Fruit fly (Drosophila melanogaster): ENCODE results near the gene beta-PheRS.

beta-PheRS gene

dm6 chr3R:24289768-24290349, 37.4 kb upstream of the beta-PheRS start, which contains the start of the genes CG34290 and Uck (continued):
- TF ChIP-seq gsb-n (tag; optimal IDR thresholded peaks at IDR 0.05) (peak; percentile 50), CG4424 (GFP tag; optimal IDR thresholded peaks at IDR 0.05) (peak; percentile 59), pb (GFP tag; optimal IDR thresholded peaks at IDR 0.05) (peak; percentile 85), CrebB (tag; optimal IDR thresholded peaks at IDR 0.05) (peak; percentile 85), nau (GFP tag; optimal IDR thresholded peaks at IDR 0.05) (peak; percentile 86), YL-1 (GFP tag; optimal IDR thresholded peaks at IDR 0.05) (peak; percentile 90), Opbp (GFP tag; IDR thresholded peaks at IDR 0.05; ENCODE audit: partially characterized antibody) (peak; percentile 86), Rx (GFP tag; IDR thresholded peaks at IDR 0.05) (peak; percentile 39; the same call in 1 of the 2 replicates), CG14014 (GFP tag; IDR thresholded peaks at IDR 0.05) (peak; percentile 78; the same call in 1 of the 2 replicates), disco-r (GFP tag; optimal IDR thresholded peaks at IDR 0.05) (peak; percentile 14), CHES-1-like (GFP tag; optimal IDR thresholded peaks at IDR 0.05) (peak; percentile 79), Dp (GFP tag; optimal IDR thresholded peaks at IDR 0.05) (peak; percentile 63), unc-4 (GFP tag; IDR thresholded peaks at IDR 0.05; ENCODE audit: partially characterized antibody) (peak; percentile 88), CG15073 (GFP tag; optimal IDR thresholded peaks at IDR 0.05) (no peak), CG12104 (GFP tag; optimal IDR thresholded peaks at IDR 0.05) (peak; percentile 81), HLH3B (GFP tag; IDR thresholded peaks at IDR 0.05) (peak; percentile 72), CG3838 (GFP tag; optimal IDR thresholded peaks at IDR 0.05) (no peak), salm (tag; optimal IDR thresholded peaks at IDR 0.05) (peak; percentile 62), CTCF (GFP tag; optimal IDR thresholded peaks at IDR 0.05) (peak; percentile 58), CG2116 (GFP tag; optimal IDR thresholded peaks at IDR 0.05) (peak; percentile 95), E2f1 (GFP tag; IDR thresholded peaks at IDR 0.05) (peak; percentile 54), ind (GFP tag; optimal IDR thresholded peaks at IDR 0.05) (peak; percentile 51), CG2875 (GFP tag; optimal IDR thresholded peaks at IDR 0.05) (peak; percentile 57), CG15601 (tag; optimal IDR thresholded peaks at IDR 0.05) (peak; percentile 78), CG13624 (GFP tag; optimal IDR thresholded peaks at IDR 0.05) (peak; percentile 86), pros (GFP tag; optimal IDR thresholded peaks at IDR 0.05) (no peak), chm (GFP tag; IDR thresholded peaks at IDR 0.05) (peak; percentile 73), CG1832 (GFP tag; optimal IDR thresholded peaks at IDR 0.05) (no peak), Blimp-1 (GFP tag; optimal IDR thresholded peaks at IDR 0.05) (peak; percentile 57), CG34422 (GFP tag; IDR thresholded peaks at IDR 0.05) (no peak), Abd-B (GFP tag; optimal IDR thresholded peaks at IDR 0.05) (peak; percentile 17), CG1529 (GFP tag; optimal IDR thresholded peaks at IDR 0.05) (peak; percentile 52), CG3163 (GFP tag; optimal IDR thresholded peaks at IDR 0.05) (peak; percentile 68), schlank (tag; optimal IDR thresholded peaks at IDR 0.05) (peak; percentile 80), da (GFP tag; optimal IDR thresholded peaks at IDR 0.05) (peak; percentile 52), dati (GFP tag; IDR thresholded peaks at IDR 0.05) (no peak), CG9609 (GFP tag; optimal IDR thresholded peaks at IDR 0.05) (peak; percentile 71), CG9215 (GFP tag; IDR thresholded peaks at IDR 0.05) (no peak), CG17568 (GFP tag; optimal IDR thresholded peaks at IDR 0.05) (peak; percentile 91), CG12744 (GFP tag; optimal IDR thresholded peaks at IDR 0.05) (peak; percentile 49), nom (GFP tag; optimal IDR thresholded peaks at IDR 0.05) (peak; percentile 57), sqz (GFP tag; optimal IDR thresholded peaks at IDR 0.05) (peak; percentile 43), CG32532 (GFP tag; IDR thresholded peaks at IDR 0.05) (peak; percentile 78), pan (optimal IDR thresholded peaks at IDR 0.05) (no peak), pan (GFP tag; optimal IDR thresholded peaks at IDR 0.05 in 1 of 2, IDR thresholded peaks at IDR 0.05 in 1 of 2) (peak in 1 of 2 experiments; percentile 56), CG17361 (GFP tag; IDR thresholded peaks at IDR 0.05) (peak; percentile 65; the same call in 2 of the 3 replicates), bigmax (GFP tag; optimal IDR thresholded peaks at IDR 0.05) (peak; percentile 64), Dip3 (GFP tag; optimal IDR thresholded peaks at IDR 0.05) (peak; percentile 46), CG15011 (GFP tag; optimal IDR thresholded peaks at IDR 0.05) (peak; percentile 80), cwo (GFP tag; optimal IDR thresholded peaks at IDR 0.05) (peak; percentile 23), CG11456 (GFP tag; IDR thresholded peaks at IDR 0.05) (peak; percentile 76; the same call in 2 of the 3 replicates)

All from whole organism, embryonic.